Fruit fly (Drosophila melanogaster) whole organism, embryonic: ENCODE results near the gene bun.

ENCODE experiments used
- Abd-B ChIP-seq: fragments of 200-800 bp; sonication (Bioruptor generic); optimal IDR thresholded peaks from 2 replicates; lab custom pipeline; 2018; ENCODE audit warnings: missing biosample characterization, mild to moderate bottlenecking, missing genetic modification characterization, moderate library complexity
- Atf-2 ChIP-seq: fragments of 200-800 bp; sonication (Bioruptor generic); optimal IDR thresholded peaks from 2 replicates; lab custom pipeline; 2016; ENCODE audit warnings: missing biosample characterization, missing genetic modification characterization
- B-H2 ChIP-seq: fragments of 200-800 bp; sonication (Bioruptor generic); optimal IDR thresholded peaks from 2 replicates; lab custom pipeline; 2018; ENCODE audit warnings: missing biosample characterization, mild to moderate bottlenecking, missing genetic modification characterization
- Blimp-1 ChIP-seq: fragments of 200-800 bp; sonication (Bioruptor generic); optimal IDR thresholded peaks from 3 replicates; lab custom pipeline; 2018; ENCODE audit warnings: missing biosample characterization, missing genetic modification characterization, mild to moderate bottlenecking, moderate library complexity, missing genetic modification reagents
- BtbVII ChIP-seq: fragments of 200-800 bp; sonication (Bioruptor generic); optimal IDR thresholded peaks from 3 replicates; lab custom pipeline; 2017; ENCODE audit warnings: missing biosample characterization, mild to moderate bottlenecking, missing genetic modification characterization
- CG10267 ChIP-seq: fragments of 200-800 bp; sonication (Bioruptor generic); optimal IDR thresholded peaks from 2 replicates; lab custom pipeline; 2018; ENCODE audit warnings: missing biosample characterization, mild to moderate bottlenecking, missing genetic modification characterization, moderate library complexity
- CG10543 ChIP-seq: fragments of 200-800 bp; sonication (Bioruptor generic); optimal IDR thresholded peaks from 3 replicates; lab custom pipeline; 2017; ENCODE audit warnings: missing biosample characterization, mild to moderate bottlenecking, missing genetic modification characterization, moderate library complexity
- CG11696 ChIP-seq: fragments of 200-800 bp; sonication (Bioruptor generic); IDR thresholded peaks from 2 replicates; pipeline ENCODE4 v1.3.6; 2022; ENCODE audit warnings: missing biosample characterization, missing genetic modification characterization
- CG12155 ChIP-seq: fragments of 200-800 bp; sonication (Bioruptor generic); optimal IDR thresholded peaks from 3 replicates; lab custom pipeline; 2016; ENCODE audit warnings: missing biosample characterization, missing genetic modification characterization
- CG12219 ChIP-seq: fragments of 200-800 bp; sonication (Bioruptor generic); optimal IDR thresholded peaks from 3 replicates; lab custom pipeline; 2018; ENCODE audit warnings: missing biosample characterization, mild to moderate bottlenecking, missing genetic modification characterization
- CG12659 ChIP-seq: fragments of 200-800 bp; sonication (Bioruptor generic); optimal IDR thresholded peaks from 3 replicates; lab custom pipeline; 2017; ENCODE audit warnings: mild to moderate bottlenecking, missing biosample characterization, missing genetic modification reagents, missing genetic modification characterization
- CG12942 ChIP-seq: fragments of 200-800 bp; sonication (Bioruptor generic); optimal IDR thresholded peaks from 3 replicates; lab custom pipeline; 2016; ENCODE audit warnings: missing biosample characterization, missing genetic modification characterization
- CG13424 ChIP-seq: fragments of 200-800 bp; sonication (Bioruptor generic); optimal IDR thresholded peaks from 2 replicates; lab custom pipeline; 2019; ENCODE audit warnings: missing biosample characterization, mild to moderate bottlenecking, missing genetic modification characterization, moderate library complexity
- CG17829 ChIP-seq: fragments of 200-800 bp; optimal IDR thresholded peaks from 2 replicates; lab custom pipeline; 2019; ENCODE audit warnings: missing biosample characterization, mild to moderate bottlenecking, missing genetic modification characterization, moderate library complexity
- CG31365 ChIP-seq: fragments of 200-800 bp; sonication (Bioruptor generic); optimal IDR thresholded peaks from 2 replicates; lab custom pipeline; 2018; ENCODE audit warnings: missing biosample characterization, mild to moderate bottlenecking, missing genetic modification characterization
- CG32532 ChIP-seq: fragments of 200-800 bp; sonication (Bioruptor generic); IDR thresholded peaks from 2 replicates; pipeline ENCODE4 v1.3.6; 2022; ENCODE audit warnings: missing biosample characterization, missing genetic modification characterization
- CG43689 ChIP-seq: fragments of 200-800 bp; sonication (Bioruptor generic); IDR thresholded peaks from 2 replicates; pipeline ENCODE4 v1.3.6; 2022; ENCODE audit warnings: missing biosample characterization, missing genetic modification characterization
- CG6272 ChIP-seq: fragments of 200-800 bp; sonication (Bioruptor generic); IDR thresholded peaks from 2 replicates; pipeline ENCODE4 v1.3.6; 2022; ENCODE audit warnings: missing biosample characterization, missing genetic modification characterization
- CG6689 ChIP-seq: fragments of 200-800 bp; sonication (Bioruptor generic); IDR thresholded peaks from 2 replicates; pipeline ENCODE4 v1.3.6; 2022; ENCODE audit warnings: missing biosample characterization, missing genetic modification characterization
- CG6813 ChIP-seq: fragments of 200-800 bp; sonication (Bioruptor generic); optimal IDR thresholded peaks from 2 replicates; lab custom pipeline; 2017; ENCODE audit warnings: missing biosample characterization, missing genetic modification characterization, mild to moderate bottlenecking, moderate library complexity, missing genetic modification reagents
- CG7372 ChIP-seq: fragments of 200-800 bp; sonication (Bioruptor generic); IDR thresholded peaks from 2 replicates; pipeline ENCODE4 v1.3.6; 2022; ENCODE audit warnings: missing biosample characterization, missing genetic modification characterization
- CG7928 ChIP-seq: fragments of 200-800 bp; sonication (Bioruptor generic); optimal IDR thresholded peaks from 2 replicates; lab custom pipeline; 2017; ENCODE audit warnings: missing biosample characterization, mild to moderate bottlenecking, missing genetic modification characterization
- CG8478 ChIP-seq: fragments of >200 bp; optimal IDR thresholded peaks from 2 replicates; lab custom pipeline; 2018
- CG8924 ChIP-seq: fragments of 200-800 bp; optimal IDR thresholded peaks from 3 replicates; lab custom pipeline; 2019; ENCODE audit warnings: missing biosample characterization, mild to moderate bottlenecking, missing genetic modification characterization, moderate library complexity
- Doc2 ChIP-seq: fragments of 200-800 bp; sonication (Bioruptor generic); IDR thresholded peaks from 2 replicates; pipeline ENCODE4 v1.3.6; 2022; ENCODE audit warnings: missing biosample characterization, missing genetic modification characterization
- Dref ChIP-seq: fragments of 200-800 bp; sonication (Bioruptor generic); IDR thresholded peaks from 2 replicates; pipeline ENCODE4 v1.3.6; 2022; ENCODE audit warnings: missing biosample characterization, missing genetic modification characterization
- Ets97D ChIP-seq: fragments of 200-800 bp; sonication (Bioruptor generic); optimal IDR thresholded peaks from 3 replicates; lab custom pipeline; 2016; ENCODE audit warnings: missing biosample characterization, missing genetic modification characterization
- Fer1 ChIP-seq: fragments of 200-800 bp; sonication (Bioruptor generic); optimal IDR thresholded peaks from 2 replicates; lab custom pipeline; 2017; ENCODE audit warnings: missing biosample characterization, mild to moderate bottlenecking, missing genetic modification characterization
- GATAe ChIP-seq: fragments of 200-800 bp; sonication (Bioruptor generic); conservative IDR thresholded peaks from 2 replicates; pipeline ENCODE4 v1.3.6; 2022; ENCODE audit warnings: missing biosample characterization, missing genetic modification characterization
- H2.0 ChIP-seq: fragments of 200-800 bp; sonication (Bioruptor generic); IDR thresholded peaks from 2 replicates; pipeline ENCODE4 v1.3.6; 2022; ENCODE audit warnings: missing biosample characterization, missing genetic modification characterization
- Hmr ChIP-seq: fragments of 200-800 bp; sonication (Bioruptor generic); optimal IDR thresholded peaks from 3 replicates; lab custom pipeline; 2017; ENCODE audit warnings: mild to moderate bottlenecking, missing biosample characterization, missing genetic modification reagents, missing genetic modification characterization
- Hsf ChIP-seq: fragments of 200-800 bp; sonication (Bioruptor generic); optimal IDR thresholded peaks from 3 replicates; lab custom pipeline; 2016; ENCODE audit warnings: missing biosample characterization, missing genetic modification characterization
- Ravus ChIP-seq: fragments of 200-800 bp; sonication (Bioruptor generic); IDR thresholded peaks from 2 replicates; pipeline ENCODE4 v1.3.6; 2022; ENCODE audit warnings: missing biosample characterization, missing genetic modification characterization
- Sin3A ChIP-seq: fragments of >200 bp; optimal IDR thresholded peaks from 2 replicates; lab custom pipeline; 2018
- Tbp ChIP-seq: fragments of >200 bp; optimal IDR thresholded peaks from 2 replicates; lab custom pipeline; 2018; ENCODE audit warnings: missing biosample characterization, missing genetic modification characterization
- az2 ChIP-seq: fragments of 200-800 bp; sonication (Bioruptor generic); optimal IDR thresholded peaks from 3 replicates; lab custom pipeline; 2016; ENCODE audit warnings: missing biosample characterization, missing genetic modification characterization
- bowl ChIP-seq: fragments of 200-800 bp; sonication (Bioruptor generic); IDR thresholded peaks from 2 replicates; pipeline ENCODE4 v1.3.6; 2022; ENCODE audit warnings: missing biosample characterization, missing genetic modification characterization
- chinmo ChIP-seq: fragments of 200-800 bp; sonication (Bioruptor generic); IDR thresholded peaks from 4 replicates; pipeline ENCODE4 v1.3.6; 2022; ENCODE audit warnings: missing biosample characterization, missing genetic modification characterization; ENCODE audit not compliant: partially characterized antibody
- crp ChIP-seq, 2 experiments: fragments of 200-800 bp; sonication (Bioruptor generic); optimal IDR thresholded peaks; 2 replicates in 1 of 2; 3 replicates in 1 of 2; lab custom pipeline; 2017; ENCODE audit warnings: missing biosample characterization in 2 of 2, missing genetic modification characterization in 2 of 2, mild to moderate bottlenecking in 1 of 2, moderate library complexity in 1 of 2
- dan ChIP-seq: fragments of 200-800 bp; sonication (Bioruptor generic); IDR thresholded peaks from 2 replicates; pipeline ENCODE4 v1.3.6; 2022; ENCODE audit warnings: missing biosample characterization, missing genetic modification characterization
- disco-r ChIP-seq: fragments of 200-800 bp; sonication (Bioruptor generic); optimal IDR thresholded peaks from 2 replicates; lab custom pipeline; 2016; ENCODE audit warnings: missing biosample characterization, missing genetic modification characterization
- ewg ChIP-seq: fragments of 200-800 bp; sonication (Bioruptor generic); optimal IDR thresholded peaks from 3 replicates; lab custom pipeline; 2017; ENCODE audit warnings: mild to moderate bottlenecking, missing biosample characterization, missing genetic modification reagents, missing genetic modification characterization
- hkb ChIP-seq, 2 experiments: fragments of 200-800 bp in 1 of 2; fragments of >200 bp in 1 of 2; sonication (Bioruptor generic) in 1 of 2; IDR thresholded peaks in 1 of 2; optimal IDR thresholded peaks in 1 of 2; 2 replicates each; pipeline versions ENCODE4 v1.3.6 to Lab custom; 2017 to 2022; ENCODE audit warnings: missing biosample characterization in 1 of 2, missing genetic modification characterization in 1 of 2
- lmd ChIP-seq: fragments of 200-800 bp; sonication (Bioruptor generic); IDR thresholded peaks from 2 replicates; pipeline ENCODE4 v1.3.6; 2022; ENCODE audit warnings: missing biosample characterization, missing genetic modification characterization
- nerfin-1 ChIP-seq: fragments of 200-800 bp; sonication (Bioruptor generic); optimal IDR thresholded peaks from 3 replicates; lab custom pipeline; 2019; ENCODE audit warnings: missing biosample characterization, mild to moderate bottlenecking, missing genetic modification characterization, moderate library complexity
- nom ChIP-seq: fragments of 200-800 bp; sonication (Bioruptor generic); optimal IDR thresholded peaks from 2 replicates; lab custom pipeline; 2017; ENCODE audit warnings: missing biosample characterization, missing genetic modification characterization, mild to moderate bottlenecking, moderate library complexity, missing genetic modification reagents
- phol ChIP-seq: fragments of 200-800 bp; sonication (Bioruptor generic); optimal IDR thresholded peaks from 3 replicates; lab custom pipeline; 2018; ENCODE audit warnings: missing biosample characterization, mild to moderate bottlenecking, missing genetic modification characterization, moderate library complexity
- rib ChIP-seq: fragments of 200-800 bp; sonication (Bioruptor generic); IDR thresholded peaks from 2 replicates; pipeline ENCODE4 v1.3.6; 2022; ENCODE audit warnings: missing biosample characterization, missing genetic modification characterization
- schlank ChIP-seq: fragments of 200-800 bp; sonication (Bioruptor generic); optimal IDR thresholded peaks from 2 replicates; lab custom pipeline; 2018; ENCODE audit warnings: missing biosample characterization, mild to moderate bottlenecking, missing genetic modification characterization
- sd ChIP-seq: fragments of 200-800 bp; sonication (Bioruptor generic); optimal IDR thresholded peaks from 3 replicates; lab custom pipeline; 2018; ENCODE audit warnings: missing biosample characterization, mild to moderate bottlenecking, missing genetic modification characterization, moderate library complexity
- so ChIP-seq: fragments of 200-800 bp; sonication (Bioruptor generic); IDR thresholded peaks from 3 replicates; pipeline ENCODE4 v1.3.6; 2022; ENCODE audit warnings: missing biosample characterization, missing genetic modification characterization
- unpg ChIP-seq: fragments of 200-800 bp; sonication (Bioruptor generic); optimal IDR thresholded peaks from 3 replicates; lab custom pipeline; 2018; ENCODE audit warnings: missing biosample characterization, mild to moderate bottlenecking, missing genetic modification characterization, moderate library complexity

bun gene

DNA sequence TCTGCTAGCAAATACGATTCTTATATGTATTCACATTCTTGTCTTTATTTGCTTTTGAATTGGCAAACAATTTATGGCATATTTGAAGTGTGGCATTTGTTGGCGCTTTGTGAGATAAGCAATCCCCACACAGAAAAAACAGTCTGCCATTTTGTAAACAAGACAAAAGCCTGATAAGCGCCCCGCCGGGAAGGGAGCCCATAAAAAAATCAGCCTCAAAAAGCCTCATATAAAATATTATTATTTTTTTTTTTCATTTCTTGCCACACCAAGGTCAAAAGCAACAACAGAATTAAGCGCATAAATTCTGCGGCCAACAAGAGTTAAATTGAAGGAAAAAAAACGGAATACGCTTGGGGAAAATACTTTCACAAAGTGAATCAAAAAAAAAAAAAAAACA is 71.1 kb downstream of the bun start (continued):
- TF ChIP-seq Tbp (GFP tag; lab: Kevin White, UChicago) (no peak), schlank (tag; lab: Kevin White, UChicago) (no peak), CG32532 (0 out of 2 replicates have a peak, but pooled peaks have one; percentile 16), CG7928 (peak; percentile 12), CG6272 (no peak), CG12942 (GFP tag; lab: Kevin White, UChicago) (no peak), CG12659 (GFP tag; lab: Kevin White, UChicago) (peak; percentile 38), Atf-2 (no peak), crp (GFP tag; optimal IDR thresholded peaks at IDR 0.05; lab: Kevin White, UChicago) (no peak), Ravus (GFP tag; lab: Robert Waterston, UW) (no peak), lmd (GFP tag; lab: Robert Waterston, UW) (no peak), GATAe (GFP tag; lab: Robert Waterston, UW) (no peak; the same call in 1 of the 2 replicates), phol (no peak), CG10267 (tag; lab: Kevin White, UChicago) (no peak), CG6689 (GFP tag; lab: Robert Waterston, UW) (no peak), CG17829 (tag; lab: Kevin White, UChicago) (no peak), chinmo (GFP tag; lab: Robert Waterston, UW) (no peak), CG6813 (GFP tag; lab: Kevin White, UChicago) (peak; percentile 84), Hsf (GFP tag; lab: Kevin White, UChicago) (no peak), CG31365 (tag; lab: Kevin White, UChicago) (peak; percentile 5), CG11696 (GFP tag; lab: Robert Waterston, UW) (no peak), disco-r (GFP tag; lab: Kevin White, UChicago) (no peak), B-H2 (peak; percentile 75), Abd-B (GFP tag; lab: Kevin White, UChicago) (no peak), az2 (GFP tag; lab: Kevin White, UChicago) (no peak), nerfin-1 (tag; lab: Kevin White, UChicago) (no peak), rib (GFP tag; lab: Robert Waterston, UW) (peak; percentile 73), Dref (GFP tag; lab: Robert Waterston, UW) (no peak), CG8478 (no peak), sd (tag; lab: Kevin White, UChicago) (peak; percentile 95), nom (GFP tag; lab: Kevin White, UChicago) (peak; percentile 28), dan (no peak), Blimp-1 (GFP tag; lab: Kevin White, UChicago) (peak; percentile 12), hkb (optimal IDR thresholded peaks at IDR 0.05; lab: Kevin White, UChicago) (no peak), hkb (GFP tag; IDR thresholded peaks at IDR 0.05; lab: Robert Waterston, UW) (no peak), CG7372 (GFP tag; lab: Robert Waterston, UW) (no peak), CG13424 (tag; lab: Kevin White, UChicago) (no peak), CG43689 (GFP tag; lab: Robert Waterston, UW) (no peak), H2.0 (GFP tag; lab: Robert Waterston, UW) (no peak), Fer1 (GFP tag; lab: Kevin White, UChicago) (peak; percentile 74), CG10543 (peak; percentile 80), Ets97D (GFP tag; lab: Kevin White, UChicago) (no peak), CG12219 (GFP tag; lab: Kevin White, UChicago) (peak; percentile 20), Sin3A (lab: Kevin White, UChicago) (no peak), BtbVII (GFP tag; lab: Kevin White, UChicago) (peak; percentile 68), Doc2 (GFP tag; lab: Robert Waterston, UW) (no peak), CG8924 (tag; lab: Kevin White, UChicago) (no peak), CG12155 (GFP tag; lab: Kevin White, UChicago) (no peak), so (GFP tag; lab: Robert Waterston, UW) (no peak), unpg (GFP tag; lab: Kevin White, UChicago) (peak; percentile 47), Hmr (peak; percentile 82), ewg (no peak), bowl (GFP tag; lab: Robert Waterston, UW) (no peak)
